Fruit fly (Drosophila melanogaster) whole organism, embryonic: ENCODE results near the gene e.
A peak's percentile ranks its signal among the peaks of the same experiment; 100 is the strongest.

Experiments
- CG10147 ChIP-seq: fragments of 200-800 bp; sonication (Bioruptor generic); optimal IDR thresholded peaks from 2 replicates; lab custom pipeline; 2019; ENCODE audit warnings: missing biosample characterization, mild to moderate bottlenecking, missing genetic modification characterization, moderate library complexity
- CG10654 ChIP-seq: fragments of 200-800 bp; sonication (Bioruptor generic); optimal IDR thresholded peaks from 2 replicates; lab custom pipeline; 2016; ENCODE audit warnings: missing biosample characterization, missing genetic modification characterization
- CG10979 ChIP-seq: fragments of 200-800 bp; sonication (Bioruptor generic); optimal IDR thresholded peaks from 2 replicates; lab custom pipeline; 2018; ENCODE audit warnings: missing biosample characterization, mild to moderate bottlenecking, missing genetic modification characterization, moderate library complexity
- CG11398 ChIP-seq: fragments of 200-800 bp; sonication (Bioruptor generic); optimal IDR thresholded peaks from 2 replicates; lab custom pipeline; 2016; ENCODE audit warnings: missing biosample characterization, missing genetic modification characterization
- CG11695 ChIP-seq: fragments of 200-800 bp; sonication (Bioruptor generic); IDR thresholded peaks from 3 replicates; pipeline ENCODE4 v1.3.6; 2022; ENCODE audit warnings: missing biosample characterization, missing genetic modification characterization
- CG12104 ChIP-seq: fragments of 200-800 bp; sonication (Bioruptor generic); optimal IDR thresholded peaks from 3 replicates; lab custom pipeline; 2016; ENCODE audit warnings: missing biosample characterization, missing genetic modification characterization
- CG12942 ChIP-seq: fragments of 200-800 bp; sonication (Bioruptor generic); optimal IDR thresholded peaks from 3 replicates; lab custom pipeline; 2016; ENCODE audit warnings: missing biosample characterization, missing genetic modification characterization
- CG18599 ChIP-seq: fragments of 200-800 bp; sonication (Bioruptor generic); optimal IDR thresholded peaks from 3 replicates; lab custom pipeline; 2017; ENCODE audit warnings: missing biosample characterization, missing genetic modification characterization, mild to moderate bottlenecking, moderate library complexity, missing genetic modification reagents
- CG2120 ChIP-seq: fragments of 200-800 bp; sonication (Bioruptor generic); optimal IDR thresholded peaks from 3 replicates; lab custom pipeline; 2016; ENCODE audit warnings: missing biosample characterization, missing genetic modification characterization
- CG30403 ChIP-seq: fragments of 200-800 bp; sonication (Bioruptor generic); optimal IDR thresholded peaks from 3 replicates; lab custom pipeline; 2016; ENCODE audit warnings: missing biosample characterization, missing genetic modification characterization
- CG3065 ChIP-seq: fragments of 200-800 bp; sonication (Bioruptor generic); optimal IDR thresholded peaks from 2 replicates; lab custom pipeline; 2016; ENCODE audit warnings: missing biosample characterization, missing genetic modification characterization
- CG31224 ChIP-seq: fragments of 200-800 bp; sonication (Bioruptor generic); IDR thresholded peaks from 2 replicates; pipeline ENCODE4 v1.3.6; 2022; ENCODE audit warnings: missing biosample characterization, missing genetic modification characterization
- CG32772 ChIP-seq: fragments of 200-800 bp; sonication (Bioruptor generic); IDR thresholded peaks from 2 replicates; pipeline ENCODE4 v1.3.6; 2022; ENCODE audit warnings: missing biosample characterization, missing genetic modification characterization
- CG4328 ChIP-seq: fragments of 200-800 bp; sonication (Bioruptor generic); optimal IDR thresholded peaks from 3 replicates; lab custom pipeline; 2017; ENCODE audit warnings: missing biosample characterization, missing genetic modification reagents, missing genetic modification characterization
- CG4707 ChIP-seq: fragments of 200-800 bp; sonication (Bioruptor generic); optimal IDR thresholded peaks from 2 replicates; lab custom pipeline; 2018; ENCODE audit warnings: missing biosample characterization, mild to moderate bottlenecking, missing genetic modification characterization, moderate library complexity
- CG6791 ChIP-seq: fragments of 200-800 bp; sonication (Bioruptor generic); IDR thresholded peaks from 3 replicates; pipeline ENCODE4 v1.3.6; 2022; ENCODE audit warnings: missing biosample characterization, missing genetic modification characterization; ENCODE audit not compliant: partially characterized antibody
- CG7372 ChIP-seq: fragments of 200-800 bp; sonication (Bioruptor generic); IDR thresholded peaks from 2 replicates; pipeline ENCODE4 v1.3.6; 2022; ENCODE audit warnings: missing biosample characterization, missing genetic modification characterization
- CG8388 ChIP-seq: fragments of 200-800 bp; sonication (Bioruptor generic); optimal IDR thresholded peaks from 2 replicates; lab custom pipeline; 2019; ENCODE audit warnings: missing biosample characterization, mild to moderate bottlenecking, missing genetic modification characterization, moderate library complexity
- CG9727 ChIP-seq: fragments of 200-800 bp; sonication (Bioruptor generic); optimal IDR thresholded peaks from 3 replicates; lab custom pipeline; 2017; ENCODE audit warnings: missing biosample characterization, mild to moderate bottlenecking, missing genetic modification characterization
- CTCF ChIP-seq: fragments of 200-800 bp; sonication (Bioruptor generic); optimal IDR thresholded peaks from 2 replicates; lab custom pipeline; 2017; ENCODE audit warnings: missing biosample characterization, mild to moderate bottlenecking, missing genetic modification characterization, moderate library complexity
- HLH4C ChIP-seq: fragments of 200-800 bp; sonication (Bioruptor generic); IDR thresholded peaks from 3 replicates; pipeline ENCODE4 v1.3.6; 2022; ENCODE audit warnings: missing biosample characterization, missing genetic modification characterization; ENCODE audit not compliant: partially characterized antibody
- Hand ChIP-seq: fragments of 200-800 bp; sonication (Bioruptor generic); optimal IDR thresholded peaks from 2 replicates; lab custom pipeline; 2017; ENCODE audit warnings: mild to moderate bottlenecking, missing biosample characterization, missing genetic modification reagents, missing genetic modification characterization
- HmgZ ChIP-seq: fragments of 200-800 bp; sonication (Bioruptor generic); optimal IDR thresholded peaks from 2 replicates; lab custom pipeline; 2018; ENCODE audit warnings: missing biosample characterization, mild to moderate bottlenecking, missing genetic modification characterization
- Lim3 ChIP-seq: fragments of 200-800 bp; sonication (Bioruptor generic); IDR thresholded peaks from 2 replicates; pipeline ENCODE4 v1.3.6; 2022; ENCODE audit warnings: missing biosample characterization, missing genetic modification characterization
- Lpt ChIP-seq: fragments of >200 bp; optimal IDR thresholded peaks from 2 replicates; lab custom pipeline; 2018; ENCODE audit warnings: missing biosample characterization, missing genetic modification characterization
- Mrtf ChIP-seq: fragments of 200-800 bp; sonication (Bioruptor generic); IDR thresholded peaks from 3 replicates; pipeline ENCODE4 v1.3.6; 2022; ENCODE audit warnings: missing biosample characterization, missing genetic modification characterization
- Side ChIP-seq: fragments of 200-800 bp; sonication (Bioruptor generic); optimal IDR thresholded peaks from 2 replicates; lab custom pipeline; 2016; ENCODE audit warnings: missing biosample characterization, missing genetic modification characterization
- Sox102F ChIP-seq: fragments of 200-800 bp; sonication (Bioruptor generic); optimal IDR thresholded peaks from 2 replicates; lab custom pipeline; 2018; ENCODE audit warnings: missing biosample characterization, mild to moderate bottlenecking, missing genetic modification characterization, moderate library complexity
- Tbp ChIP-seq: fragments of >200 bp; optimal IDR thresholded peaks from 2 replicates; lab custom pipeline; 2018; ENCODE audit warnings: missing biosample characterization, missing genetic modification characterization
- ase ChIP-seq: fragments of 200-800 bp; sonication (Bioruptor generic); IDR thresholded peaks from 3 replicates; pipeline ENCODE4 v1.3.6; 2022; ENCODE audit warnings: missing biosample characterization, missing genetic modification characterization
- bsh ChIP-seq, 2 experiments: fragments of 200-800 bp; sonication (Bioruptor generic); optimal IDR thresholded peaks; 2 replicates each; lab custom pipeline; 2017 to 2018; ENCODE audit warnings: mild to moderate bottlenecking in 2 of 2, missing biosample characterization in 2 of 2, missing genetic modification characterization in 2 of 2, moderate library complexity in 1 of 2
- disco-r ChIP-seq: fragments of 200-800 bp; sonication (Bioruptor generic); optimal IDR thresholded peaks from 2 replicates; lab custom pipeline; 2016; ENCODE audit warnings: missing biosample characterization, missing genetic modification characterization
- dmrt99B ChIP-seq: fragments of 200-800 bp; sonication (Bioruptor generic); optimal IDR thresholded peaks from 2 replicates; lab custom pipeline; 2018; ENCODE audit warnings: missing biosample characterization, mild to moderate bottlenecking, missing genetic modification characterization, moderate library complexity
- dysf ChIP-seq: fragments of 200-800 bp; sonication (Bioruptor generic); IDR thresholded peaks from 3 replicates; pipeline ENCODE4 v1.3.6; 2022; ENCODE audit warnings: missing biosample characterization, missing genetic modification characterization
- ewg ChIP-seq: fragments of 200-800 bp; sonication (Bioruptor generic); optimal IDR thresholded peaks from 3 replicates; lab custom pipeline; 2017; ENCODE audit warnings: mild to moderate bottlenecking, missing biosample characterization, missing genetic modification reagents, missing genetic modification characterization
- gcm ChIP-seq: fragments of 200-800 bp; sonication (Bioruptor generic); optimal IDR thresholded peaks from 2 replicates; lab custom pipeline; 2019; ENCODE audit warnings: missing biosample characterization, mild to moderate bottlenecking, missing genetic modification characterization, moderate library complexity
- maf-S ChIP-seq: fragments of 200-800 bp; sonication (Bioruptor generic); optimal IDR thresholded peaks from 2 replicates; lab custom pipeline; 2016; ENCODE audit warnings: missing biosample characterization, missing genetic modification characterization
- mam ChIP-seq: fragments of 200-800 bp; sonication (Bioruptor generic); optimal IDR thresholded peaks from 3 replicates; lab custom pipeline; 2016; ENCODE audit warnings: missing biosample characterization, missing genetic modification characterization
- otp ChIP-seq: fragments of 200-800 bp; sonication (Bioruptor generic); IDR thresholded peaks from 3 replicates; pipeline ENCODE4, ENCODE4 v1.3.6; 2022; ENCODE audit warnings: missing biosample characterization, missing genetic modification characterization
- pfk ChIP-seq: fragments of 200-800 bp; sonication (Bioruptor generic); optimal IDR thresholded peaks from 2 replicates; lab custom pipeline; 2018; ENCODE audit warnings: missing biosample characterization, mild to moderate bottlenecking, missing genetic modification characterization, moderate library complexity
- repo ChIP-seq: fragments of 200-800 bp; sonication (Bioruptor generic); optimal IDR thresholded peaks from 2 replicates; lab custom pipeline; 2016; ENCODE audit warnings: missing biosample characterization, missing genetic modification characterization
- schlank ChIP-seq: fragments of 200-800 bp; sonication (Bioruptor generic); optimal IDR thresholded peaks from 2 replicates; lab custom pipeline; 2018; ENCODE audit warnings: missing biosample characterization, mild to moderate bottlenecking, missing genetic modification characterization
- sim ChIP-seq: fragments of 200-800 bp; sonication (Bioruptor generic); IDR thresholded peaks from 2 replicates; pipeline ENCODE4 v1.3.6; 2022; ENCODE audit warnings: missing biosample characterization, missing genetic modification characterization
- sima ChIP-seq: fragments of 200-800 bp; sonication (Bioruptor generic); optimal IDR thresholded peaks from 2 replicates; lab custom pipeline; 2016; ENCODE audit warnings: missing biosample characterization, missing genetic modification characterization
- slou ChIP-seq: fragments of 200-800 bp; sonication (Bioruptor generic); optimal IDR thresholded peaks from 3 replicates; lab custom pipeline; 2016; ENCODE audit warnings: missing biosample characterization, missing genetic modification characterization
- sqz ChIP-seq: fragments of 200-800 bp; sonication (Bioruptor generic); optimal IDR thresholded peaks from 3 replicates; lab custom pipeline; 2018; ENCODE audit warnings: missing biosample characterization, mild to moderate bottlenecking, missing genetic modification characterization
- stwl ChIP-seq: fragments of 200-800 bp; sonication (Bioruptor generic); optimal IDR thresholded peaks from 3 replicates; lab custom pipeline; 2018; ENCODE audit warnings: missing biosample characterization, mild to moderate bottlenecking, missing genetic modification characterization, moderate library complexity
- tgo ChIP-seq: fragments of 200-800 bp; sonication (Bioruptor generic); IDR thresholded peaks from 3 replicates; pipeline ENCODE4 v1.3.6; 2022; ENCODE audit warnings: missing biosample characterization, missing genetic modification characterization
- tin ChIP-seq: fragments of 200-800 bp; sonication (Bioruptor generic); optimal IDR thresholded peaks from 3 replicates; lab custom pipeline; 2016; ENCODE audit warnings: missing biosample characterization, missing genetic modification characterization
- unpg ChIP-seq: fragments of 200-800 bp; sonication (Bioruptor generic); optimal IDR thresholded peaks from 3 replicates; lab custom pipeline; 2018; ENCODE audit warnings: missing biosample characterization, mild to moderate bottlenecking, missing genetic modification characterization, moderate library complexity
- vfl ChIP-seq: fragments of 200-800 bp; sonication (Bioruptor generic); optimal IDR thresholded peaks from 2 replicates; lab custom pipeline; 2016; ENCODE audit warnings: missing biosample characterization, missing genetic modification characterization

Gene e

DNA sequence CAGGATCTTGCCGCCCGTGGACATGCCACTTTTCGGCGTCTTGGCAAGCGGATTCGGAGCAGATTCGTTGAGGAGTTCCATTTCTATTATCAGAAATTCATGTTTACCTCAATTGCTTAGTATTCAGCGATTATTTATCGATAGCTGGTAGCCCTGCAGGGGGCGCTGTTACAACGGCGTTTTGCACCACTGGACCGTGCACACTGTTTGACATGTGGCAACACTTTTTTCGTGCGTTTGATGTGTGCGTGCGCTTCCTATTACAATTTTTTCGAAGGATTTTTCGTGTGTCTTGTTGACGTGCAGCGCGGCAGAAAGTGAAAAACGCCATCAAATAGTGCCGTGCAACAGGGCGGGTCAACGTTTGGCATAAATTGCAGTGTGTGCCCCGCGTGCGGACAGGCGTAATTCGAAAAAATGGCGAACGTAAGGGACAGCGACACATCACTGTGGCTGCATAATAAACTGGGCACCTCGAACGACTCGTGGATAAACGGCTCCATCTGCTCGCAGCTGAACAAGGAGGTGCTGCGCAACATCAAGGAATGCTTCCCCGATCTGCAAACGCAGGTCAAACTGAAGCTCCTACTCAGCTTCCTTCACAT, 13.4 kb downstream of the e start, which contains the start of the genes CG3337 and Nelf-A:
Gene CG3337, minus strand, starts transcription at position 132 of the 605 bp plus-strand sequence.
Gene Nelf-A, plus strand, starts transcription at position 252 of the 605 bp plus-strand sequence.
- TF ChIP-seq CG7372 (GFP tag; lab: Robert Waterston, UW): 0 out of 2 replicates have a peak, but pooled peaks have one; percentile 48
- no peak for TF ChIP-seq sima (GFP tag; lab: Kevin White, UChicago)
- no peak for TF ChIP-seq CG3065 (GFP tag; lab: Kevin White, UChicago)
- 0 out of 3 replicates have a peak, but pooled peaks have one; percentile 32 for TF ChIP-seq ase (GFP tag; lab: Robert Waterston, UW)
- TF ChIP-seq sim (GFP tag; lab: Robert Waterston, UW): no peak
- peak; percentile 59 for TF ChIP-seq CG9727 (GFP tag; lab: Kevin White, UChicago)
- TF ChIP-seq dmrt99B: no peak
- no peak for TF ChIP-seq otp
- peak; percentile 57 for TF ChIP-seq CG11398 (GFP tag; lab: Kevin White, UChicago)
- no peak for TF ChIP-seq CG4328 (GFP tag; lab: Kevin White, UChicago)
- peak; percentile 18 for TF ChIP-seq unpg (GFP tag; lab: Kevin White, UChicago)
- peak; percentile 55 for TF ChIP-seq maf-S
- TF ChIP-seq ewg: peak; percentile 91
- peak; percentile 70 for TF ChIP-seq dysf (GFP tag; lab: Robert Waterston, UW)
- TF ChIP-seq Side: peak; percentile 56
- peak; percentile 2 for TF ChIP-seq CG10979 (tag; lab: Kevin White, UChicago)
- no peak for TF ChIP-seq Hand (GFP tag; lab: Kevin White, UChicago)
- TF ChIP-seq disco-r (GFP tag; lab: Kevin White, UChicago): peak; percentile 44
- peak; percentile 27 for TF ChIP-seq pfk (GFP tag; lab: Kevin White, UChicago)
- peak; percentile 72 for TF ChIP-seq repo (GFP tag; lab: Kevin White, UChicago)
- TF ChIP-seq gcm (GFP tag; lab: Kevin White, UChicago): peak; percentile 24
- TF ChIP-seq HLH4C (GFP tag; lab: Robert Waterston, UW): peak; percentile 72
- no peak for TF ChIP-seq CG11695
- TF ChIP-seq CG8388 (GFP tag; lab: Kevin White, UChicago): no peak
- TF ChIP-seq CG10147 (GFP tag; lab: Kevin White, UChicago): peak; percentile 44
- no peak for TF ChIP-seq CG12104 (GFP tag; lab: Kevin White, UChicago)
- peak; percentile 32 for TF ChIP-seq schlank (tag; lab: Kevin White, UChicago)
- TF ChIP-seq stwl (tag; lab: Kevin White, UChicago): peak; percentile 87
- peak; percentile 74 for TF ChIP-seq vfl (GFP tag; lab: Kevin White, UChicago)
- no peak for TF ChIP-seq slou
- TF ChIP-seq CG32772 (GFP tag; lab: Robert Waterston, UW): 0 out of 2 replicates have a peak, but pooled peaks have one; percentile 46
- TF ChIP-seq sqz (GFP tag; lab: Kevin White, UChicago): no peak
- TF ChIP-seq CG4707 (GFP tag; lab: Kevin White, UChicago): peak; percentile 49
- TF ChIP-seq CTCF (GFP tag; lab: Kevin White, UChicago): peak; percentile 97
- TF ChIP-seq Lpt: no peak
- peak; percentile 63 for TF ChIP-seq tgo (GFP tag; lab: Robert Waterston, UW)
- TF ChIP-seq CG6791 (GFP tag; lab: Robert Waterston, UW): peak; percentile 85
- TF ChIP-seq CG2120: peak; percentile 86
- peak in 1 of 2 experiments; percentile 50 for TF ChIP-seq bsh (GFP tag; optimal IDR thresholded peaks at IDR 0.05; lab: Kevin White, UChicago)
- TF ChIP-seq CG30403: peak; percentile 62
- peak; percentile 67 for TF ChIP-seq CG12942
- TF ChIP-seq mam (GFP tag; lab: Kevin White, UChicago): peak; percentile 88
- TF ChIP-seq tin (GFP tag; lab: Kevin White, UChicago): peak; percentile 74
- TF ChIP-seq CG31224 (GFP tag; lab: Robert Waterston, UW): peak; percentile 53
- no peak for TF ChIP-seq Sox102F (GFP tag; lab: Kevin White, UChicago)
- no peak for TF ChIP-seq CG18599 (GFP tag; lab: Kevin White, UChicago)
- peak; percentile 60; the same call in 2 of the 3 replicates for TF ChIP-seq Mrtf (GFP tag; lab: Robert Waterston, UW)
- TF ChIP-seq HmgZ (tag; lab: Kevin White, UChicago): peak; percentile 94
- TF ChIP-seq Tbp (GFP tag; lab: Kevin White, UChicago): no peak
- TF ChIP-seq Lim3: no peak
- peak; percentile 62 for TF ChIP-seq CG10654 (GFP tag; lab: Kevin White, UChicago)
